Worm (Caenorhabditis elegans) whole organism, L4/young adult: ENCODE data around the gene zif-1.
"Not testable (repeated sequence)": the region's sequence is repeated elsewhere in the genome, so short reads cannot be mapped to it uniquely, and the experiment has no call there.

ENCODE experiments used
- W03F9.2 ChIP-seq: fragments of 150-350 bp; optimal IDR thresholded peaks from 2 replicates; lab custom pipeline; 2014; ENCODE audit warnings: missing biosample characterization, missing genetic modification characterization
- dao-5 ChIP-seq: sonication (generic microtip); optimal IDR thresholded peaks from 2 replicates; lab custom pipeline; 2016; ENCODE audit warnings: missing genotype, missing genetic modification characterization, moderate library complexity, missing compliant biosample characterization
- him-1 ChIP-seq: sonication (generic microtip); optimal IDR thresholded peaks from 2 replicates; lab custom pipeline; 2016; ENCODE audit warnings: missing genotype, missing genetic modification reagents, missing genetic modification characterization, missing compliant biosample characterization

The zif-1 gene

ce11 chrIII:8980892-8981291 lies 21.7 kb upstream of the zif-1 start:
- TF ChIP-seq W03F9.2 = no peak
- TF ChIP-seq dao-5 (tag; lab: Kevin White, UChicago) = no peak
- no peak for TF ChIP-seq him-1

DNA sequence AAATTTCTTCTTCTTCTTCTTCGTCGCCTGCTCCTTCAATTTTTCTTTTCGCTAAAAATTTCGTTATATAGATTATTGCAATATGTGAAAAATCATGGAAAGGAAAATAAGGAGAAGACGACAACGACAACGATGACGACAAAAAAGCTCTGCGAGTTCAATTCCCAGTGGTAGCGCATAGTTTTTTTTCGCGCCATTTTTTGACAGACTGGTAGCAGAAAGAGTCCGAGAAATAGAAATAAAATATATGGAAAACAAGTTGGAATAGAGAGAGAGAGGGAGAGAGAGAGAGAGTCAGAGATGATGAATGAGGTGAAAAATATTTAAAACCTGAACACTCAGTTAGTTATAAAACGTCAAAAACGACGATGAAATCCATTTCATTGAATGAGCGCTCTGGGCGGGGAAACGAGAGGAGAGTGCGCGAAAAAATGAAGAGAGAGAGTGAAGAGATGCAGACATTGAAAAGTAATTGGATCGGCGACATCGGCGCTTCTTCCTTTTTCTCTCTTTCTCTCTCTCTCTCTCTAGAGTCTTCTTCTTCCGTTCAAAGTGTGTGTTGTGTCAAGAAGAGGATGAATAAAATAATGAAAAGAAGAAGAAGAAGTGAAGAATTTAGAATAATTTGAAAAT lies 20.6 kb upstream of the zif-1 start, which contains the start of gene pde-2:
Gene pde-2, minus strand, starts transcription at position 51 of the 633 bp plus-strand sequence.
- TF ChIP-seq W03F9.2 (peak; percentile 55), dao-5 (tag; lab: Kevin White, UChicago) (no peak), him-1 (peak; percentile 51)

- no peak for TF ChIP-seq dao-5 (tag; lab: Kevin White, UChicago)
- no peak for TF ChIP-seq W03F9.2
- no peak for TF ChIP-seq him-1
These were observed 19.4 kb upstream of the zif-1 start for ce11 chrIII:8983135-8983534.

DNA sequence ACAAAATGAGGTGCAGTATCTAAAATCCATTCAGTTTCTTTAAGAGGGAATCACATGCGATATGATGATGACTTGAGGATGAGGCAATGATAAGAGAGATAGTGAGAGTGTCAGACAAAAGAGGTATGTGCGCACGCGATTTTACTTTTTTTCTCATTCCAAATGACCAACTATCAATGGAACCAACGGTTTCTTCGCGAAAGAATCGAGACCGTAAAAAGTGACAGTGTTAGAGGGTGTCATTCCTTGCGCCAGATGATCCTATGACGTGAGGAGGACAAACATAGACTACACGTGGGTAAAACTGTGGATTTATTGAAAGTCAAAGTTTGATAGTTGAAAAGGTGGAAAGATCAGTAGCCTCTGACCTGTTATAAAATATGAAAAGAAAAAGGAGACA lies 18.8 kb upstream of the zif-1 start:
- TF ChIP-seq dao-5 (tag; lab: Kevin White, UChicago) = no peak
- no peak for TF ChIP-seq him-1
- TF ChIP-seq W03F9.2 = no peak

DNA sequence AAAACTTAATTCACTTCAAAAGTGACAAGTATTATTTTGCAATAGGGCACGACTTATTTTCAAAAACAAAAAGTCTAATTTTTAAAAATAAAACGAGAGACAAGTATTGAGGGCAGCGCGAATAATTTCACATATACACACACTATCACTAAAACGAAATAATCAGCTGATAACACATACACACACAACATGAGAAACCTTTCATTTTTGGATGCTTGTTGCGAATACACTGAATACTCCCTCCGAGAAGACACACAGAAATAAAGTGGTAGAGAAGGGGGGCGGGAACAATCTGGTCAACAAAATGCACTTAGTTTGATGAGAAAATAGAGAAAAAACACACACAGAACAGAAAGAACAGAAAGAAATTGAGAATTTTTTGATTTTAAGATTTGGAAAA lies 18.2 kb upstream of the zif-1 start:
- no peak for TF ChIP-seq W03F9.2
- TF ChIP-seq dao-5 (tag; lab: Kevin White, UChicago) = no peak
- TF ChIP-seq him-1 = no peak

DNA sequence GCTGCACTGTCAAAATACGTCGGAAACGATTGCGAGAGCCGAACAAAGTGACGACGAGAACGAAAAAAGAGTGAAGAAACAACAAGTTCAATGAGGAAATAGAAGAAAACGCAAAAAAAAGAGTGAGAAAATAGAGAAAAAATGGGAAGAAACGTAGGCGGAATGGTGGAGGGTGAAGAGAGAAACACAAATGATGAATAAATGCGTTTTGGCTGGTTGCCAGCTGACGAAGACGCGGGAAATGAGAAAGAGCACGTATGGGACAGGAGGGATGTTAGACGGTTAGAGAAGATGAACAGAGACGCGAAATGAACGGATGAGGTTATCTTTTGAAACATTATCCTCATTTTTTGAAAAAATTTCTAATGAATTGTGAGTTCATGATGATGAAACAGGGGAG lies 17.6 kb upstream of the zif-1 start:
- TF ChIP-seq him-1 (peak; percentile 32), W03F9.2 (no peak)

ce11 chrIII:8985461-8985860 lies 17.1 kb upstream of the zif-1 start:
- TF ChIP-seq dao-5 (tag; lab: Kevin White, UChicago) = no peak
- no peak for TF ChIP-seq W03F9.2

ce11 chrIII:8985965-8986364 lies 16.6 kb upstream of the zif-1 start:
- no peak for TF ChIP-seq him-1
- no peak for TF ChIP-seq dao-5 (tag; lab: Kevin White, UChicago)
- no peak for TF ChIP-seq W03F9.2

ce11 chrIII:8986872-8987271 lies 15.7 kb upstream of the zif-1 start:
- TF ChIP-seq dao-5 (tag; lab: Kevin White, UChicago) (no peak), W03F9.2 (peak; percentile 33)

DNA sequence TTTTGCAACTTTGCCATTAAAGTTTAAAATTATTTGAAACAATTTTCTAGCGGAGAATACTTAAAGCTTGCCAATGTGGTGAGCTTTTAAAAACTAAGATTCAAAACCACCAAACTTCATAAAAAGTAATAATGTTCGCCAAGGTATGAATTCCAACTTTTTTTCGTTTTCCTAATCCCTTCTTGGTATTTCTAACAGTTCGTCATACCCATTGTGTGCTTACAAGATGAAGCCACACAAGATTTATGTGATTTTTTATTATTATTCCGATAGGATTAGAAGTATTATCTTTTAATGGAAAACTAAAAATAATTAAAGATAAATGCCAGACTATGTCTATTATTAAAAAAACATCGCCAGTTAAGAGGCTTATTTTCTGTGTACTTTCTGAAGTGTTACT lies 14.5 kb upstream of the zif-1 start:
- TF ChIP-seq dao-5 (tag; lab: Kevin White, UChicago) (no peak), him-1 (no peak), W03F9.2 (no peak)

DNA sequence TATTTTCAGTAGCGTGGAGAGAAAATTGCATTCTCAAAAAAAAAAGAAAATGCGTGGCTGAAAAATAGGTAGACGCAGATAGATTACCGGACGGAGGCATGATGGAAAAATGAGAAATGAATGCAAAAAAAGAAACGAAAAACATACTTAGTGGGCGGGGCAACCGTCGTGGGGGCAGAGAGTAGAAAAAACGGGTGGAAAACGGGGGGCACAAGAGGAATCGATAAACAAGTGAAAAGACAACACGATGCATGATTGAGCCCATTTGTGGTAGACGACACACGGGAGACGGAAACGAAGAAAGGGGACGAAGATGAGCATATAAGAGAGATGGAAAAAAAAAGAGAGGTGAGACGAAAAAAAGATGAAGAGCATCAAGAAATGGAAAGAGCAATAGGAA lies 14.0 kb upstream of the zif-1 start:
- TF ChIP-seq dao-5 (tag; lab: Kevin White, UChicago) (no peak), W03F9.2 (no peak), him-1 (no peak)

DNA sequence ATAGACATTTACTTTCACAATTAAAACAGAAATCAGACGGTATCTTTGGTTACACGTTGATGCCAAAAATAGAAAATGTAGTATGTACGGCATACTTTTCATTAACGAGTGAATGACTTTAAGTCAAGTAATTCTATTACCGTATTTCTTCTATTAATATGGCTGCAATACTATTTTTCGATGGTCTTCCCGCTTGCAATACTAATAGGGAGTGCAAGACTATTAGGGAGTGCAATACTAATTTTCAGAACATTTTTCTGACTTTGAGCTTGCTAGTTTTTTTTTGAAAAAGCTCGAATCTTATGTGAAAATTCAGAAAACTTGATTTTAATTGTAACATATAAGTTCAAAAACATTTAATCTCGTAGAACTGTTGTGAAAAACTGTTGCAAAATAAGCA lies 12.8 kb upstream of the zif-1 start, which contains the start of gene R08D7.7:
Gene R08D7.7, plus strand, starts transcription at position 301 of the 400 bp plus-strand sequence.
- TF ChIP-seq dao-5 (tag; lab: Kevin White, UChicago); him-1; W03F9.2: not testable (repeated sequence)

DNA sequence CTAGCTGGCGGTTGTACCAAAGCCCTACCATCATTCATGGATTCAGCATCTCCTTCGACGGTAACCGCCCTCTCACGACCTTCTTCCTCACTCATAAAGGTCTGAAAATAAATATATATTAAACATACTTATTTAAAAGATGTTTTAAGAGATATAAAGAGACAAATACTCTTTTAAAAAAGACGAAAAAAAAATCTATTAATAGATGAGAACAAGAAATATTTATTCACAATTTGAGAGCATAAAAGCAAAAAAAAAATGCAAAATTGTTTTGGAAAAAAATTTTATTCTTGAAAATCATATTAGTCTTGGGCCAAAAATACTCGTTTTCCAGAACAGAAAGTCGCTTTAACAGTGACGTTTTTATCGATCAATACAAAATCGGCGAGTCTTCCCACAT lies 5.9 kb upstream of the zif-1 start, which contains the start of gene skat-1:
Gene skat-1, minus strand, starts transcription at position 101 of the 400 bp plus-strand sequence.
- TF ChIP-seq W03F9.2 = no peak

DNA sequence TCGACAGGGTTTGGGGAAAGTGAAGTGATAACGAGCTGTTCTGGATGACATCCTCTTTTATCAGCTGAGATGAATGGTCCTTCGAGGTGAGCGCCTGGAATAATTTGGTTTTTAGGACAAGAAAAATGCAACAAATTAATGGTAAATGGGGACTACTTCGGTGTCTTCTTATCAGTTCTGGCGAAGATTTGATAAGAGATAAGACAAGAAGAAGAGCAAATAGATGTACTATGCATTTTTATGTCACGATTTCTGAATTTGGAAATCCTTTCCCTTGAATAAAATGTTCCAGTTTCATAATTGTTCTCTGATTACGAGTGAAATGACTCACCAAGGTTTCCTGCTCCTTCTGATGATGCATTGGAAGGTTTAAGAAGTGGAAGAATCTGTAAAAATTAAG lies 4.8 kb upstream of the zif-1 start:
- TF ChIP-seq W03F9.2 (no peak), dao-5 (tag; lab: Kevin White, UChicago) (no peak), him-1 (no peak)

DNA sequence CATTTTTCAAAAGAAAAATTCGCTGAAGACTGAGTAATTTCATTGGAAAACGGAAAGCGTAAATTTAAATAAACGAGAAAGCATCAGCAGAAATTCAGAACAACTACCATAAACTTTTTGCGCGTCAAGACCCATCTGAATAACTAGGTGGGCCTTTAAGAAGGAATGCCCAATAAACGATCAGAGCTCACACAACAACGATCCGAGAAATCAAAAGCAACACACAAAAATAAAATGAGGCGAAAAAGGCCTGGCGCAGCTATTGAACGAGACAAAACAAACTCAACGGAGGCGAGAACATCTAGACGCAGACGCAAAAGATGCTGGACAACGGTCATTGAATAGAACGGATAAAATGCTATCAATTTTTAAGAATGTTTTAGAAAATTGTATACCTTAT lies 3.7 kb upstream of the zif-1 start:
- TF ChIP-seq him-1 = no peak
- TF ChIP-seq W03F9.2 = no peak
- no peak for TF ChIP-seq dao-5 (tag; lab: Kevin White, UChicago)

DNA sequence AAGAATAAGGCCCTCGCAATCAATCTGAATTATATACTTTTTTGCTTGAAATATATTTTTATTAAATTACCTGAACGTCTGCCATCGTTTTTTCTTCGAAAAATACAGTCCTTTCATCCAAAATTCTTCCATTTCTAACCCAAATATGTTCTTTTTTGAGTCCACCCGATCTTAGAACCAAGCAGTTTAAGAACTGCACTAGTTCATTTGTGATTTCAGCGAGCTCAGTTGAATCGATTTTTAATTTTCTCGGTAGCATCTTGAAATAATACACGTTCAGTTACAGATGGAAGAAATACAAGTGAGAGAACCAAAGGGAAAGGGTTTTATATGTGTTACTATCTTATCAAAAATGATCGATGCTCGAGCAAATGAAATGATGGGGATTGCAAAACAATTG lies 3.1 kb upstream of the zif-1 start, which contains the start of gene F59B2.3:
Gene F59B2.3, minus strand, starts transcription at position 259 of the 400 bp plus-strand sequence.
- TF ChIP-seq him-1 (no peak), W03F9.2 (no peak), dao-5 (tag; lab: Kevin White, UChicago) (no peak)
